Fruit fly (Drosophila melanogaster): Measurements from ENCODE around the gene upd1.

upd1 gene

dm6 chrX:18309241-18309697 lies at the start of gene upd1:
Gene upd1, minus strand, starts transcription at chrX:18309291.
- TF ChIP-seq Sin3A (optimal IDR thresholded peaks at IDR 0.05) (no peak), h (optimal IDR thresholded peaks at IDR 0.05) (no peak), insv (optimal IDR thresholded peaks at IDR 0.05) (no peak), psq (optimal IDR thresholded peaks at IDR 0.05) (no peak), Myc (optimal IDR thresholded peaks at IDR 0.05) (no peak), ttk (optimal IDR thresholded peaks at IDR 0.05) (no peak)

DNA sequence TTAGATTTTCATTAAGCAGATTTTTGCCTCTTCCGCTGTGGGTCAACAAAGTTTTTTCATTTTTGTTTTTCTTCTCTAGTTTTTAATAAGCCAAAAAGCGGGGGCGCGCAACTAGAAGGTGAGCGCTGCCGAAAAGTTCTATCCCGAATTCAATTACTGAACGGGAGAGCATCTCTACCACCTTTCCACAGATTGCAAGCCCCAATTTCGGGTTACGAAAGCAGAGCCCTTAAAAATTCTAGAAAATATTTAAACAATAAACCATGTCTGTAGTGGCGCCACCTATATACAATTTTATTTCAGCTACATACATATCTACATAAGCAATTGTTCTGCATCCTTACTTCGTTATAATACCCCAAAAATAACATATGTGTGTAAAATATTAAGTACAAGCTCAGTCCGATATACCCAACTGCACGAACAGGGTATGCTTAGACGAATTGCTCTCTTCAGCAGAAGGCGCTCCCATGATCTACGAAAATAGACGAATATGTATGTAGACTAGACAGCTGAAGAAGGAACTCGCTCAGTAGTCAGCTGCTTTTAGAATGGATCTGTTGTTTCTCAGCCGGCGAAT lies 49.4 kb upstream of the upd1 start, which contains the start of gene CG6106:
Gene CG6106, plus strand, starts transcription at position 530 of the 580 bp plus-strand sequence.
- TF ChIP-seq insv (optimal IDR thresholded peaks at IDR 0.05) (no peak), ttk (optimal IDR thresholded peaks at IDR 0.05) (no peak), Sin3A (optimal IDR thresholded peaks at IDR 0.05) (no peak), Myc (optimal IDR thresholded peaks at IDR 0.05) (no peak), psq (optimal IDR thresholded peaks at IDR 0.05) (no peak), h (optimal IDR thresholded peaks at IDR 0.05) (no peak)

dm6 chrX:18357756-18358182 lies 48.7 kb upstream of the upd1 start:
- no peak for TF ChIP-seq h (optimal IDR thresholded peaks at IDR 0.05)
- TF ChIP-seq Myc (optimal IDR thresholded peaks at IDR 0.05) = no peak
- TF ChIP-seq Sin3A (optimal IDR thresholded peaks at IDR 0.05) = no peak
- no peak for TF ChIP-seq psq (optimal IDR thresholded peaks at IDR 0.05)

- TF ChIP-seq h (optimal IDR thresholded peaks at IDR 0.05) (no peak), Sin3A (optimal IDR thresholded peaks at IDR 0.05) (no peak), insv (optimal IDR thresholded peaks at IDR 0.05) (no peak), Myc (optimal IDR thresholded peaks at IDR 0.05) (no peak), ttk (optimal IDR thresholded peaks at IDR 0.05) (no peak), psq (optimal IDR thresholded peaks at IDR 0.05) (no peak)
Observed at dm6 chrX:18356141-18356600, 47.1 kb upstream of the upd1 start, which contains the start of gene kairos. Gene kairos, minus strand, starts transcription at chrX:18356191.

DNA sequence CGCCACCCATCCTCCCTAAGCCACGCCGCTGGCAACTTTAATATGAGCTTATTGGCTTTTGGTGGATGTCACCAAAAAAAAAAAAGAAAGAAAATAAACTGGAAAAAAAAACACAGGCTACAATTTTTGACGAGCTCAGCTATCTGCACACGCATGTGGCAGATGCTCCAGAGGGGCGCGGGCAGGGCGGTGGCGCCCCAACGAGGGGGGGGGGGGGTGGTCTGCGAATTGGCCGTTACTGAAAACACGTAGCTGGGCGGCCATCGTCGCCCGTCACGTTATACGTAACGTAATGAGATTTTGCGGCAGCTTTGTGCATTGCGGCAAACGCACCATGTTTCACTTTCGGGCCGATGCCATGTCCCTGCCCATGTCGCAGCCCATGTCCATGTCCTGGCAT lies 41.5 kb upstream of the upd1 start:
- no peak for TF ChIP-seq psq (optimal IDR thresholded peaks at IDR 0.05)
- no peak for TF ChIP-seq Sin3A (optimal IDR thresholded peaks at IDR 0.05)
- TF ChIP-seq h (optimal IDR thresholded peaks at IDR 0.05) = no peak
- no peak for TF ChIP-seq insv (optimal IDR thresholded peaks at IDR 0.05)
- no peak for TF ChIP-seq Myc (optimal IDR thresholded peaks at IDR 0.05)
- no peak for TF ChIP-seq ttk (optimal IDR thresholded peaks at IDR 0.05)

DNA sequence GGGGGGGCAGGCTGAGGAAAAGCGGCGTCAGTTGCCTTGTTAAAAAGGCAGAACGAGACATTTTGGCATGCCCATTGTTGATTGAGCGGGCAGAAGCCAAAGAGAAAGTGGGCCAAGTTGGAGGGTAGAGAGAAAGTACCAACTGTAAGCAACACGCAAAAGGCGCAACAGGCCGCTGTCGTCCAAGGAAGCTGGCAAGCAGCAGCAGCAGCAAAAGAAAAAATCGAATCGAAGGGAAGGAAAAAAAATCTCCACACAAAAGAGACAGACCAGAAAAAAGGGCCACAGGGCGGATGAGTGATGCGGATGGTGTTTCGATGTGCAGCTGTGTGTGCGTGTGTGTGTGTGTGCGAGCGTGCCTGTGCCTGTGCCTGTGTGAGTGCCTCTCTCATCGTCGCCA lies 38.5 kb upstream of the upd1 start:
- TF ChIP-seq insv (optimal IDR thresholded peaks at IDR 0.05) (no peak), Sin3A (optimal IDR thresholded peaks at IDR 0.05) (no peak), ttk (optimal IDR thresholded peaks at IDR 0.05) (no peak), Myc (optimal IDR thresholded peaks at IDR 0.05) (no peak)

dm6 chrX:18341014-18341413 lies 31.9 kb upstream of the upd1 start:
- TF ChIP-seq psq (optimal IDR thresholded peaks at IDR 0.05) = no peak
- no peak for TF ChIP-seq Myc (optimal IDR thresholded peaks at IDR 0.05)
- no peak for TF ChIP-seq insv (optimal IDR thresholded peaks at IDR 0.05)

DNA sequence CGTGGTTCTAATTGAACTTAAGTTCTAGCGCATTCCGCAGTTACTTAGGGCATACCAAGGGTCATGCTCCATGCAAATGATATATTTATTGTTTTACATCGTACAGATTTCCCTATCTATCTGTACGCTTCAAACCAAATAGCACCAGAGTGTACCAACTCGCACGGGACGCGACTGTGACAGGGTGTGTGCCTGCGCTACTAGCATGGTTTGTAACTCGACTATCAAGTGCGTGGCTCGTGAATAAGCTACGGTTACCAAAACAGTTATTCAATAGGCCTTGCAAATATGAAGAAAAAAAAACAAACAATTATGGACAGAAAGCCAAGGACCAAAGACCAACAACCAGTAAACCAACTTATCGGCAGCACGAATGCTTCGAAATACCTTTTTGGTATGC lies 12.3 kb upstream of the upd1 start:
- TF ChIP-seq ttk (optimal IDR thresholded peaks at IDR 0.05) (no peak), psq (optimal IDR thresholded peaks at IDR 0.05) (no peak), insv (optimal IDR thresholded peaks at IDR 0.05) (no peak), Myc (optimal IDR thresholded peaks at IDR 0.05) (no peak), h (optimal IDR thresholded peaks at IDR 0.05) (no peak), Sin3A (optimal IDR thresholded peaks at IDR 0.05) (no peak)

DNA sequence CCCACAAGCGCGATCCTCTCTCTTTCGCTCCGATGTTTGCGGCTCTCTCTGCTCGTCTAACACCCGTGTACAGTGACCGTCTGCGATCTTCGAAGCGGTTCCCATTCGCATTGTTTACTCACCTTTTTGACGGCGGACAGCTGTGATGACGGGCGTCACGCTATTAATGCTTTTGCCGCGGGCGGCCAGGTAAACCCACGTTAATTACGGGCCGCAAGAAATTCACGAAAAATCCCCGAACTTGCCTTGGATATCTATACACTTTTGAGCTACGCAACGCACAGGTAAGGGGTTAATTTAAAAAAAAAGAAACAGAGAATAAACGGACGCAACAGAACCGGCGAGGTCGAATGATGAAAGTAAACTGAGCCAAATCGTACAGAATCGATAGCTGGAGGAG lies 11.7 kb upstream of the upd1 start, which contains the start of gene CG6023:
Gene CG6023, minus strand, starts transcription at position 369 of the 400 bp plus-strand sequence.
- no peak for TF ChIP-seq Myc (optimal IDR thresholded peaks at IDR 0.05)
- no peak for TF ChIP-seq insv (optimal IDR thresholded peaks at IDR 0.05)
- TF ChIP-seq ttk (optimal IDR thresholded peaks at IDR 0.05) = no peak
- TF ChIP-seq psq (optimal IDR thresholded peaks at IDR 0.05) = no peak
- TF ChIP-seq h (optimal IDR thresholded peaks at IDR 0.05) = no peak
- no peak for TF ChIP-seq Sin3A (optimal IDR thresholded peaks at IDR 0.05)

DNA sequence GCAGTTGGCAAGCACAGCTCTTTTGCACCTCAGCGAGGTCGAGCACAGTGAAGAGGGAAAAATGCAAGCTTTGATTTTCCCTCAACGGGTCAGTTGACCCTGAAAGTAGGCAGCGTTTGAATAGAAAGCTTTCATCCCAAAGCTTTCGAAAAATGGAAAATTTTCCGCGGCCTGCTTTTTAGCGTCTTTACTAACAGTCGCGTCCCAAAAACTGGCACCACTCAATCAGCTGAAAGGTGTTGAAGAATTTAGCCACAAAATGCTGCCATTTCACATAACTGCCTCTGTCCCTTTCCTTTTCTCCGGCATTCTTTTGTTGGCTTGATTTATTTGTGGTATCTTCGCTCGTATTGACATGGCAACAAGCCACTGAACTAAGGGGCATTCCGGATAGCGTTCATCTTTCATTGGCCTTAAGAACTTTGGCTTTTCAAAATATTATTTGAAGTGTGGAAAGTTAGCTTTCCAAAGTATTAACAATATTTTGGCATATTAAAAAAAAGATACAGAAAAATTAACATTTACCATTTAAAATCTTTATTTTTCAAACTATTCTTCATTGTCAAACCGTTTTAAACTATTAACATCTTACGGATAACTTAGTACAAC lies 10.9 kb upstream of the upd1 start:
- no peak for TF ChIP-seq Sin3A (optimal IDR thresholded peaks at IDR 0.05)
- no peak for TF ChIP-seq insv (optimal IDR thresholded peaks at IDR 0.05)
- TF ChIP-seq psq (optimal IDR thresholded peaks at IDR 0.05) = no peak
- no peak for TF ChIP-seq Myc (optimal IDR thresholded peaks at IDR 0.05)

DNA sequence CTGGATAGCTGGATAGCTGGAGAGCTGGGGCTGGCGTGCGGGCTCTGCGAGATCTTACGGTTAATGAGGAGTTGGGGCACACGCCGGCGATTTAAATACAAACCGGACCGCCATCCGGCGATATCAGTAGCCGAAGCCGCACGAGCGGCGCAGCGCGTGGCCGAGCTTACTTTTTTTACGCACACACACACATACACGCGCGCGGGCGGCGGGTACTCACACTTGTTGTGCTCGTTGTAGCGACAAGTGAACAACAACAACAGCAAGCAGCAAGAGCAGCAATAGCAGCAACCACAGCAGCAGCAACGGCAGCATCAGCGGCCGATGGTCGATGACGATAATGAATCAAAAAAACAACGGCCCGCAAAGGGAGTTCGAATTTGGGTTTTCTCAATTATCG lies 6.7 kb upstream of the upd1 start:
- no peak for TF ChIP-seq Sin3A (optimal IDR thresholded peaks at IDR 0.05)
- TF ChIP-seq insv (optimal IDR thresholded peaks at IDR 0.05) = no peak
- no peak for TF ChIP-seq h (optimal IDR thresholded peaks at IDR 0.05)
- TF ChIP-seq psq (optimal IDR thresholded peaks at IDR 0.05) = no peak
- no peak for TF ChIP-seq ttk (optimal IDR thresholded peaks at IDR 0.05)

dm6 chrX:18312445-18312911 lies 3.4 kb upstream of the upd1 start:
- TF ChIP-seq insv (optimal IDR thresholded peaks at IDR 0.05) (no peak), psq (optimal IDR thresholded peaks at IDR 0.05) (no peak), ttk (optimal IDR thresholded peaks at IDR 0.05) (no peak), Myc (optimal IDR thresholded peaks at IDR 0.05) (no peak), h (optimal IDR thresholded peaks at IDR 0.05) (no peak), Sin3A (optimal IDR thresholded peaks at IDR 0.05) (no peak)

DNA sequence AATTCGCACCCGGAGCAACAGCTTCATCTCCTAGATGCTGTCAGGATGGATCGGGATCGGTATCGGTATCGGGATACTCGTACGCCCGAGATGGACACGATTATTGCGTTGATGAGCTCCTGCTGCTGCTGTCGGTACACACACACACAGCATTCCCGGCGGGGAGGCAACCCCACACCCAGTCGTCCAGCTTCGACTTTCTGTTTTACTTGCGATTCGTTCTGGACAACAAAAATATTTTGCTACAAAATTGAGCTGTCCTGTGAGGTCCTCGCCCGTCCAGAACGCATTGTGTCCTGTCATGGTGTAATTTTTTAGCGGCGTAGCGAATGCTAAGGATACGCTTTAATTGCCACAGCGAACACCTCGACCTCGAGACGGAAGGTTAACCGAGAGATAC lies 1.9 kb upstream of the upd1 start:
- TF ChIP-seq Myc (optimal IDR thresholded peaks at IDR 0.05) (no peak), psq (optimal IDR thresholded peaks at IDR 0.05) (no peak), Sin3A (optimal IDR thresholded peaks at IDR 0.05) (no peak), h (optimal IDR thresholded peaks at IDR 0.05) (no peak), ttk (optimal IDR thresholded peaks at IDR 0.05) (no peak), insv (optimal IDR thresholded peaks at IDR 0.05) (no peak)
